Worm (Caenorhabditis elegans) whole organism, mixed stage, embryonic: ENCODE data around the gene ttbk-2.1.
"Not testable (repeated sequence)": the region's sequence is repeated elsewhere in the genome, so short reads cannot be mapped to it uniquely, and the experiment has no call there.

ENCODE experiments used
- M03D4.4 ChIP-seq: sonication (generic microtip); optimal IDR thresholded peaks from 2 replicates; lab custom pipeline; 2017; ENCODE audit warnings: mild to moderate bottlenecking, missing genetic modification characterization, missing compliant biosample characterization
- bed-3 ChIP-seq: fragments of 200-800 bp; sonication (Bioruptor generic); optimal IDR thresholded peaks from 3 replicates; lab custom pipeline; 2018; ENCODE audit warnings: mild to moderate bottlenecking, missing genetic modification characterization, moderate library complexity, missing compliant biosample characterization
- ceh-39 ChIP-seq: fragments of 150-350 bp; optimal IDR thresholded peaks from 2 replicates; lab custom pipeline; 2014; ENCODE audit warnings: missing biosample characterization, missing genetic modification characterization
- ceh-43 ChIP-seq: fragments of 200-800 bp; sonication (Bioruptor generic); optimal IDR thresholded peaks from 2 replicates; lab custom pipeline; 2018; ENCODE audit warnings: mild to moderate bottlenecking, missing genetic modification characterization, moderate library complexity, missing compliant biosample characterization
- ceh-83 ChIP-seq: fragments of 200-800 bp; sonication (Bioruptor generic); optimal IDR thresholded peaks from 2 replicates; lab custom pipeline; 2018; ENCODE audit warnings: mild to moderate bottlenecking, missing genetic modification characterization, missing compliant biosample characterization
- ces-1 ChIP-seq: fragments of 150-350 bp; optimal IDR thresholded peaks from 2 replicates; lab custom pipeline; 2014; ENCODE audit warnings: missing biosample characterization, missing genetic modification reagents, missing genetic modification characterization
- drap-1 ChIP-seq: fragments of 200-800 bp; sonication (Bioruptor generic); optimal IDR thresholded peaks from 3 replicates; lab custom pipeline; 2018; ENCODE audit warnings: mild to moderate bottlenecking, missing genetic modification characterization, missing compliant biosample characterization
- elt-1 ChIP-seq: sonication (generic microtip); optimal IDR thresholded peaks from 2 replicates; lab custom pipeline; 2017; ENCODE audit warnings: missing genetic modification characterization, mild to moderate bottlenecking, missing compliant biosample characterization, antibody characterized with exemption, moderate library complexity, borderline replicate concordance; ENCODE audit not compliant: insufficient read depth
- elt-3 ChIP-seq: fragments of 150-350 bp; optimal IDR thresholded peaks from 2 replicates; lab custom pipeline; 2014; ENCODE audit warnings: missing biosample characterization, missing genetic modification characterization
- flh-1 ChIP-seq: fragments of 200-800 bp; sonication (Bioruptor generic); optimal IDR thresholded peaks from 2 replicates; lab custom pipeline; 2018; ENCODE audit warnings: mild to moderate bottlenecking, missing genetic modification characterization, moderate library complexity, missing compliant biosample characterization
- ham-2 ChIP-seq: fragments of 200-800 bp; sonication (Bioruptor generic); optimal IDR thresholded peaks from 2 replicates; lab custom pipeline; 2018; ENCODE audit warnings: mild to moderate bottlenecking, missing genetic modification characterization, missing compliant biosample characterization
- hlh-1 ChIP-seq: fragments of 150-350 bp; optimal IDR thresholded peaks from 2 replicates; lab custom pipeline; 2014; ENCODE audit warnings: missing biosample characterization, missing genetic modification reagents, missing genetic modification characterization
- lin-32 ChIP-seq: fragments of 200-800 bp; sonication (Bioruptor generic); optimal IDR thresholded peaks from 2 replicates; lab custom pipeline; 2018; ENCODE audit warnings: mild to moderate bottlenecking, missing genetic modification characterization, missing compliant biosample characterization
- mab-5 ChIP-seq: fragments of 150-350 bp; optimal IDR thresholded peaks from 2 replicates; lab custom pipeline; 2014; ENCODE audit warnings: missing biosample characterization, missing genetic modification characterization
- mls-2 ChIP-seq: sonication (generic microtip); optimal IDR thresholded peaks from 2 replicates; lab custom pipeline; 2016; ENCODE audit warnings: mild to moderate bottlenecking, missing genetic modification characterization, moderate library complexity, missing compliant biosample characterization
- nhr-12 ChIP-seq: fragments of 150-350 bp; optimal IDR thresholded peaks from 2 replicates; lab custom pipeline; 2014; ENCODE audit warnings: missing biosample characterization, missing genetic modification characterization
- nhr-2 ChIP-seq: fragments of 150-350 bp; optimal IDR thresholded peaks from 2 replicates; lab custom pipeline; 2014; ENCODE audit warnings: missing biosample characterization, missing genetic modification characterization
- nhr-237 ChIP-seq: fragments of 150-350 bp; optimal IDR thresholded peaks from 2 replicates; lab custom pipeline; 2014; ENCODE audit warnings: missing biosample characterization, missing genetic modification characterization
- nhr-28 ChIP-seq: fragments of 150-350 bp; optimal IDR thresholded peaks from 2 replicates; lab custom pipeline; 2014; ENCODE audit warnings: missing biosample characterization, missing genetic modification characterization
- nhr-76 ChIP-seq: sonication (generic microtip); optimal IDR thresholded peaks from 2 replicates; lab custom pipeline; 2017; ENCODE audit warnings: missing biosample characterization, missing genetic modification characterization
- pha-4 ChIP-seq: fragments of 150-350 bp; optimal IDR thresholded peaks from 2 replicates; lab custom pipeline; 2018; ENCODE audit warnings: missing biosample characterization, missing genetic modification reagents, missing genetic modification characterization
- sem-2 ChIP-seq: fragments of 200-800 bp; sonication (Bioruptor generic); optimal IDR thresholded peaks from 2 replicates; lab custom pipeline; 2018; ENCODE audit warnings: mild to moderate bottlenecking, missing genetic modification characterization, missing compliant biosample characterization
- snpc-4 ChIP-seq: fragments of 150-350 bp; optimal IDR thresholded peaks from 2 replicates; lab custom pipeline; 2014; ENCODE audit warnings: missing biosample characterization, missing genetic modification characterization
- sptf-1 ChIP-seq: sonication (generic microtip); optimal IDR thresholded peaks from 2 replicates; lab custom pipeline; 2017; ENCODE audit warnings: mild to moderate bottlenecking, missing genetic modification characterization, moderate library complexity, missing compliant biosample characterization
- tbx-8 ChIP-seq: fragments of 200-800 bp; sonication (Bioruptor generic); optimal IDR thresholded peaks from 2 replicates; lab custom pipeline; 2018; ENCODE audit warnings: mild to moderate bottlenecking, missing genetic modification characterization, moderate library complexity, missing compliant biosample characterization
- unc-120 ChIP-seq: sonication (generic microtip); optimal IDR thresholded peaks from 2 replicates; lab custom pipeline; 2017; ENCODE audit warnings: missing genetic modification characterization, missing compliant biosample characterization; ENCODE audit not compliant: poor library complexity, severe bottlenecking
- zip-8 ChIP-seq: fragments of 150-350 bp; optimal IDR thresholded peaks from 2 replicates; lab custom pipeline; 2014; ENCODE audit warnings: missing biosample characterization, missing genetic modification characterization
- ztf-11 ChIP-seq: fragments of 150-350 bp; optimal IDR thresholded peaks from 2 replicates; lab custom pipeline; 2014; ENCODE audit warnings: missing biosample characterization, missing genetic modification characterization

Gene ttbk-2.1

DNA sequence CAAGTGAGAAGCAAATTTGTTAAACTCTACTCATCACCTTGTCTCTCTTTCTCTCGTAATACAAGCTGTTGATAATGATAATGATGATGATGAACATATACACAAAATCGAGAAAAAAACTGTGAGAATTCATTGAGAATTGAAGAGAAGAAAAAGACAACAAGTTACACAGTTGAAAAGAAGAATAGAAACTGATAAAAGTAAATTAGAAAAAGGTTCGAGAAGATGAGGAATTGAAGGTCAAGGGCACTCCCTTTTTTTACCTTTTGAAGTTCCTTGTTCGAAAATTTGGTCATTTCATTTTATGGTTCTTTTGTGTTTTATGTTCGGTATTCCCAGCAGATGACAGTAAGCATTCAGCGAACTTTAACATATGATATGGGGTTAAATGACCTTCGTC, 42.1 kb upstream of the ttbk-2.1 start:
- TF ChIP-seq nhr-12 (tag; lab: Kevin White, UChicago) (no peak), ceh-43 (GFP tag; lab: Kevin White, UChicago) (no peak), elt-1 (tag; lab: Kevin White, UChicago) (no peak), drap-1 (no peak), ceh-39 (tag; lab: Kevin White, UChicago) (no peak), unc-120 (tag; lab: Kevin White, UChicago) (no peak), bed-3 (GFP tag; lab: Kevin White, UChicago) (no peak)

DNA sequence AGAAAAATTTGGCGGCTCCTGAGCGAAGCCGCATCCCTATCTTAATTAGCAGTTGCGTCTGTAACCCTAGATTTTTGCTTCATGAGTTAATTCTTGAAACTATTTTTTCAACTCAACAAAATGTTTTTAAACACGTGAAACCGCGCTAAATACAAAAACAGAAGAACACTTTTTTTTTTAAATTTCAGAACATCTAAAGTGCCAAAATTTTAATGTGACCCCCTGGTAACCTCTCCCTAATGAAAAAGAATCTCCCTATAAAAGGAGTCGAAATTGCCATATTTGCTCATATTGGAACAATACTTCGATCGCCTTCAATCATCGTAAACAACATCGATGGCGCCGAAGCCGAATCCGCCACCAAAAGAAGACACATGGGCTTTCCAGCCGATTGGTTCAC, 40.0 kb upstream of the ttbk-2.1 start, which contains the start of gene nsph-4.2:
nsph-4.2 (plus strand) TSS at position 301 of the 400 bp plus-strand sequence.
- TF ChIP-seq snpc-4; nhr-12 (tag; lab: Kevin White, UChicago); flh-1 (GFP tag; lab: Kevin White, UChicago): not testable (repeated sequence)

DNA sequence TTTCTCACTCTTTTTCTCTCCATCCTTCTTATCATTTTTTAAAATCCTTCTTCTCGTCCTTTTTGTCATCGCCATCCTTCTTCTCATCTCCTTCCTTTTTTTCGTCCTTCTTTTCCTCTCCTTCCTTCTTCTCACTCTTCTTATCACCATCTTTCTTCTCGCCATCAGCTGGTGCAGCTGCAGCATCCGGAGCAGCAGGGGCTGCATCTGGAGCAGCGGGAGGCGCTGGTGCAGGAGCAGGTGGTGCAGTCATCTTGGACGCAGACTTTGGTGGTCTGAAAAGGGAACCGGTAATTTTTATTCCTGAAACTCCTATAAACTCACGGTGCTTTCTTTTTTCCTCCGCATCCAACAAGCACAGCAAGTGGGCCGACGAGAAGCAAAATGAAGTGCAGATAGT, 36.8 kb upstream of the ttbk-2.1 start:
- TF ChIP-seq elt-3 (tag; lab: Kevin White, UChicago) (no peak), M03D4.4 (tag; lab: Kevin White, UChicago) (no peak), nhr-237 (no peak), nhr-2 (tag; lab: Kevin White, UChicago) (no peak), nhr-12 (tag; lab: Kevin White, UChicago) (no peak)

DNA sequence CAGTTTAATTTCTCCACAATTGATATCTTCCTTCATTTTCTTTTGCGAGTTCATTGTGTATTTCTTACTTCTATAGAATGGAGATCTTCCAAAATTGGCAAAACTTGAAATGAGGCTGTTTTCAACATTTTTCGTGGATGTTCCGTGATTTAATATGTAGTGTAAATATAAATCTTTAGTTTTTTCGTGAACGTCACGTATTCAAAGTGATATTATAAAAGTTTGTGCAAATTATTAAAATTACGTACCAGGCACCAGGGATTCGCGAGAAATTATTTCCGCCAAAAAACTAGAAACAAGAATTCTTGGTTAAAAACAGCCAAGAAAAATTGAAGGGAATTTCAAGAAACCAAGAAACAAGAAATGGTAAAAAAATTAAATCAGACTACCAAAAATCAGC, 34.2 kb upstream of the ttbk-2.1 start, which contains the start of gene Y59E9AL.8:
Y59E9AL.8 (minus strand) TSS at position 101 of the 400 bp plus-strand sequence.
- TF ChIP-seq nhr-12 (tag; lab: Kevin White, UChicago): no peak
- TF ChIP-seq ham-2 (GFP tag; lab: Kevin White, UChicago): no peak
- no peak for TF ChIP-seq lin-32 (GFP tag; lab: Kevin White, UChicago)
- no peak for TF ChIP-seq nhr-237
- TF ChIP-seq ztf-11 (tag; lab: Kevin White, UChicago): no peak
- TF ChIP-seq unc-120 (tag; lab: Kevin White, UChicago): no peak
- TF ChIP-seq ceh-83: no peak
- TF ChIP-seq sptf-1: no peak
- TF ChIP-seq nhr-28 (tag; lab: Kevin White, UChicago): no peak
- no peak for TF ChIP-seq nhr-2 (tag; lab: Kevin White, UChicago)
- no peak for TF ChIP-seq nhr-76 (tag; lab: Kevin White, UChicago)
- TF ChIP-seq zip-8 (tag; lab: Kevin White, UChicago): no peak
- no peak for TF ChIP-seq ces-1
- no peak for TF ChIP-seq mab-5 (tag; lab: Kevin White, UChicago)
- no peak for TF ChIP-seq pha-4 (tag; lab: Kevin White, UChicago)
- TF ChIP-seq tbx-8: no peak
- no peak for TF ChIP-seq sem-2
- TF ChIP-seq snpc-4: no peak

DNA sequence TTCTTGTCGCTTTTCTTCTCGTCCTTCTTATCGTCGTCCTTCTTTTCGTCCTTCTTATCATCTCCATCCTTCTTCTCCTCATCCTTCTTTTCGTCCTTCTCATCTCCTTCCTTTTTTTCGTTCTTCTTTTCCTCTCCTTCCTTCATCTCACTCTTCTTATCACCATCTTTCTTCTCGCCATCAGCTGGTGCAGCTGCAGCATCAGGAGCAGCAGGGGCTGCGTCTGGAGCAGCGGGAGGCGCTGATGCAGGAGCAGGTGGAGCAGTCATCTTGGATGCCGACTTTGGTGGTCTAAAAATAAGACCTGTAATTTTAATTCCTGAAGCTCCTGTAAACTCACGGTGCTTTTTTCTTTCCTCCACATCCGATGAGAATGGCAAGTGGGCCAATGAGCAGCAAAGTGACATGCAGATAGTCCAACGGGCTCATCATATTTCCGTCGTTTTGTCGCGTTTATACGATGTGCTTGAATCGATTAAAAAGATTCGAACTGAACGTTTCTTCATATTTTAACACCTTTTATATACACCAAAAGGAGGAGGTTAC, 33.1 kb upstream of the ttbk-2.1 start, which contains the start of gene cylc-1:
cylc-1 (minus strand) TSS at position 496 of the 546 bp plus-strand sequence.
- not testable (repeated sequence) for TF ChIP-seq sem-2; pha-4 (tag; lab: Kevin White, UChicago); hlh-1 (tag; lab: Kevin White, UChicago)

DNA sequence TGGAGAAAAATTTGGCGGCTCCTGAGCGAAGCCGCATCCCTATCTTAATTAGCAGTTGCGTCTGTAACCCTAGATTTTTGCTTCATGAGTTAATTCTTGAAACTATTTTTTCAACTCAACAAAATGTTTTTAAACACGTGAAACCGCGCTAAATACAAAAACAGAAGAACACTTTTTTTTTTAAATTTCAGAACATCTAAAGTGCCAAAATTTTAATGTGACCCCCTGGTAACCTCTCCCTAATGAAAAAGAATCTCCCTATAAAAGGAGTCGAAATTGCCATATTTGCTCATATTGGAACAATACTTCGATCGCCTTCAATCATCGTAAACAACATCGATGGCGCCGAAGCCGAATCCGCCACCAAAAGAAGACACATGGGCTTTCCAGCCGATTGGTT, 31.9 kb upstream of the ttbk-2.1 start, which contains the start of gene nsph-4.1:
nsph-4.1 (plus strand) TSS at position 301 of the 400 bp plus-strand sequence.
- not testable (repeated sequence) for TF ChIP-seq mls-2; drap-1; ztf-11 (tag; lab: Kevin White, UChicago)
- TF ChIP-seq, all 35 proteins: peak for 0; not testable (repeated sequence) for 35
